Fruit fly (Drosophila melanogaster) whole organism, embryonic: ENCODE results near the gene tj.

Experiments used
- Ada2b ChIP-seq: fragments of 200-800 bp; sonication (Bioruptor generic); IDR thresholded peaks from 2 replicates; pipeline ENCODE4 v1.3.6; 2022; ENCODE audit warnings: missing biosample characterization, missing genetic modification characterization
- Bgb ChIP-seq: fragments of 200-800 bp; sonication (Bioruptor generic); IDR thresholded peaks from 2 replicates; pipeline ENCODE4 v1.3.6; 2022; ENCODE audit warnings: missing biosample characterization, missing genetic modification characterization; ENCODE audit not compliant: partially characterized antibody
- Bteb2 ChIP-seq: fragments of 200-800 bp; sonication (Bioruptor generic); optimal IDR thresholded peaks from 2 replicates; lab custom pipeline; 2016; ENCODE audit warnings: missing biosample characterization, missing genetic modification characterization
- CG10267 ChIP-seq: fragments of 200-800 bp; sonication (Bioruptor generic); optimal IDR thresholded peaks from 2 replicates; lab custom pipeline; 2018; ENCODE audit warnings: missing biosample characterization, mild to moderate bottlenecking, missing genetic modification characterization, moderate library complexity
- CG10462 ChIP-seq: fragments of 200-800 bp; sonication (Bioruptor generic); optimal IDR thresholded peaks from 2 replicates; lab custom pipeline; 2016; ENCODE audit warnings: missing biosample characterization, missing genetic modification characterization
- CG11093 ChIP-seq: fragments of 200-800 bp; sonication (Bioruptor generic); IDR thresholded peaks from 3 replicates; pipeline ENCODE4 v1.3.6; 2022; ENCODE audit warnings: missing biosample characterization, missing genetic modification characterization
- CG13624 ChIP-seq: fragments of 200-800 bp; sonication (Bioruptor generic); optimal IDR thresholded peaks from 2 replicates; lab custom pipeline; 2016; ENCODE audit warnings: missing biosample characterization, missing genetic modification characterization
- CG1603 ChIP-seq: fragments of 200-800 bp; sonication (Bioruptor generic); optimal IDR thresholded peaks from 2 replicates; lab custom pipeline; 2019; ENCODE audit warnings: missing biosample characterization, mild to moderate bottlenecking, missing genetic modification characterization, moderate library complexity
- CG30020 ChIP-seq: fragments of 200-800 bp; optimal IDR thresholded peaks from 2 replicates; lab custom pipeline; 2019; ENCODE audit warnings: missing biosample characterization, mild to moderate bottlenecking, missing genetic modification characterization, moderate library complexity
- CG31365 ChIP-seq: fragments of 200-800 bp; sonication (Bioruptor generic); optimal IDR thresholded peaks from 2 replicates; lab custom pipeline; 2018; ENCODE audit warnings: missing biosample characterization, mild to moderate bottlenecking, missing genetic modification characterization
- CG3726 ChIP-seq: fragments of 200-800 bp; sonication (Bioruptor generic); IDR thresholded peaks from 3 replicates; pipeline ENCODE4, ENCODE4 v1.3.6; 2022; ENCODE audit warnings: missing biosample characterization, missing genetic modification characterization
- CG4404 ChIP-seq: fragments of 200-800 bp; sonication (Bioruptor generic); IDR thresholded peaks from 2 replicates; pipeline ENCODE4 v1.3.6; 2022; ENCODE audit warnings: missing biosample characterization, missing genetic modification characterization
- CG7372 ChIP-seq: fragments of 200-800 bp; sonication (Bioruptor generic); IDR thresholded peaks from 2 replicates; pipeline ENCODE4 v1.3.6; 2022; ENCODE audit warnings: missing biosample characterization, missing genetic modification characterization
- CG7839 ChIP-seq: fragments of 200-800 bp; sonication (Bioruptor generic); optimal IDR thresholded peaks from 3 replicates; lab custom pipeline; 2018; ENCODE audit warnings: missing biosample characterization, mild to moderate bottlenecking, missing genetic modification characterization, moderate library complexity
- CG8290 ChIP-seq, 3 experiments: fragments of 200-800 bp; sonication (Bioruptor generic); optimal IDR thresholded peaks; 2 replicates each; lab custom pipeline; 2016 to 2019; ENCODE audit warnings: missing biosample characterization in 3 of 3, missing genetic modification characterization in 3 of 3, mild to moderate bottlenecking in 2 of 3, moderate library complexity in 1 of 3
- CG9797 ChIP-seq: fragments of 200-800 bp; sonication (Bioruptor generic); optimal IDR thresholded peaks from 3 replicates; lab custom pipeline; 2018; ENCODE audit warnings: missing biosample characterization, mild to moderate bottlenecking, missing genetic modification characterization
- Dbx ChIP-seq: fragments of 200-800 bp; sonication (Bioruptor generic); IDR thresholded peaks from 3 replicates; pipeline ENCODE4 v1.3.6; 2022; ENCODE audit warnings: missing biosample characterization, missing genetic modification characterization
- Drgx ChIP-seq: fragments of 200-800 bp; sonication (Bioruptor generic); IDR thresholded peaks from 2 replicates; pipeline ENCODE4 v1.3.6; 2022; ENCODE audit warnings: missing biosample characterization, missing genetic modification characterization
- E2f2 ChIP-seq: fragments of 200-800 bp; sonication (Bioruptor generic); IDR thresholded peaks from 2 replicates; pipeline ENCODE4 v1.3.6; 2022; ENCODE audit warnings: missing biosample characterization, missing genetic modification characterization
- HLH4C ChIP-seq: fragments of 200-800 bp; sonication (Bioruptor generic); IDR thresholded peaks from 3 replicates; pipeline ENCODE4 v1.3.6; 2022; ENCODE audit warnings: missing biosample characterization, missing genetic modification characterization; ENCODE audit not compliant: partially characterized antibody
- Hr39 ChIP-seq: fragments of >200 bp; optimal IDR thresholded peaks from 2 replicates; lab custom pipeline; 2017
- MBD-R2 ChIP-seq: fragments of 200-800 bp; sonication (Bioruptor generic); IDR thresholded peaks from 2 replicates; pipeline ENCODE4 v1.3.6; 2022; ENCODE audit warnings: missing biosample characterization, missing genetic modification characterization
- Med ChIP-seq: fragments of 200-800 bp; sonication (Bioruptor generic); peaks from one replicate; lab custom pipeline; 2016; ENCODE audit warnings: missing biosample characterization, missing genetic modification characterization, mild to moderate bottlenecking, inconsistent platforms, moderate library complexity
- Meics ChIP-seq: fragments of 200-800 bp; sonication (Bioruptor generic); optimal IDR thresholded peaks from 2 replicates; lab custom pipeline; 2017; ENCODE audit warnings: missing biosample characterization, mild to moderate bottlenecking, missing genetic modification characterization
- Nf-YB ChIP-seq: fragments of 200-800 bp; sonication (Bioruptor generic); optimal IDR thresholded peaks from 3 replicates; lab custom pipeline; 2019; ENCODE audit warnings: missing biosample characterization, mild to moderate bottlenecking, missing genetic modification characterization, moderate library complexity
- Nf-YC ChIP-seq: fragments of 200-800 bp; optimal IDR thresholded peaks from 3 replicates; lab custom pipeline; 2019; ENCODE audit warnings: missing biosample characterization, mild to moderate bottlenecking, missing genetic modification characterization, moderate library complexity
- NfI ChIP-seq: fragments of 200-800 bp; sonication (Bioruptor generic); optimal IDR thresholded peaks from 3 replicates; lab custom pipeline; 2018; ENCODE audit warnings: missing biosample characterization, mild to moderate bottlenecking, missing genetic modification characterization, moderate library complexity
- Pdp1 ChIP-seq, 2 experiments: fragments of 200-800 bp; sonication (Bioruptor generic); optimal IDR thresholded peaks; 3 replicates each; lab custom pipeline; 2016; ENCODE audit warnings: missing biosample characterization in 2 of 2, missing genetic modification characterization in 2 of 2, mild to moderate bottlenecking in 1 of 2, moderate library complexity in 1 of 2
- Scr ChIP-seq: fragments of 200-800 bp; sonication (Bioruptor generic); IDR thresholded peaks from 2 replicates; pipeline ENCODE4 v1.3.6; 2022; ENCODE audit warnings: missing biosample characterization, missing genetic modification characterization; ENCODE audit not compliant: partially characterized antibody
- Sin3A ChIP-seq: fragments of >200 bp; optimal IDR thresholded peaks from 2 replicates; lab custom pipeline; 2018
- Sry-δ ChIP-seq: fragments of 200-800 bp; sonication (Bioruptor generic); optimal IDR thresholded peaks from 2 replicates; lab custom pipeline; 2016; ENCODE audit warnings: missing biosample characterization, missing genetic modification characterization
- Stat92E ChIP-seq, 3 experiments: fragments of >200 bp in 2 of 3; fragments of 200-800 bp in 1 of 3; sonication (Bioruptor generic) in 1 of 3; optimal IDR thresholded peaks; 2 replicates each; lab custom pipeline; 2017 to 2019; ENCODE audit warnings: missing biosample characterization in 3 of 3, missing genetic modification characterization in 3 of 3, mild to moderate bottlenecking in 1 of 3, moderate library complexity in 1 of 3
- YL-1 ChIP-seq: fragments of 200-800 bp; sonication (Bioruptor generic); optimal IDR thresholded peaks from 3 replicates; lab custom pipeline; 2017; ENCODE audit warnings: missing biosample characterization, mild to moderate bottlenecking, missing genetic modification characterization
- ato ChIP-seq: fragments of 200-800 bp; sonication (Bioruptor generic); IDR thresholded peaks from 2 replicates; pipeline ENCODE4 v1.3.6; 2022; ENCODE audit warnings: missing biosample characterization, missing genetic modification characterization; ENCODE audit not compliant: partially characterized antibody
- cad ChIP-seq: fragments of >200 bp; optimal IDR thresholded peaks from 2 replicates; lab custom pipeline; 2017; ENCODE audit warnings: missing biosample characterization, missing genetic modification characterization
- chm ChIP-seq: fragments of 200-800 bp; sonication (Bioruptor generic); IDR thresholded peaks from 2 replicates; pipeline ENCODE4 v1.3.6; 2022; ENCODE audit warnings: missing biosample characterization, missing genetic modification characterization
- ci ChIP-seq: fragments of 200-800 bp; sonication (Bioruptor generic); IDR thresholded peaks from 3 replicates; pipeline ENCODE4 v1.3.6; 2022; ENCODE audit warnings: missing biosample characterization, missing genetic modification characterization
- crp ChIP-seq, 2 experiments: fragments of 200-800 bp; sonication (Bioruptor generic); optimal IDR thresholded peaks; 2 replicates in 1 of 2; 3 replicates in 1 of 2; lab custom pipeline; 2017; ENCODE audit warnings: missing biosample characterization in 2 of 2, missing genetic modification characterization in 2 of 2, mild to moderate bottlenecking in 1 of 2, moderate library complexity in 1 of 2
- dysf ChIP-seq: fragments of 200-800 bp; sonication (Bioruptor generic); IDR thresholded peaks from 3 replicates; pipeline ENCODE4 v1.3.6; 2022; ENCODE audit warnings: missing biosample characterization, missing genetic modification characterization
- fd96Cb ChIP-seq: fragments of 200-800 bp; sonication (Bioruptor generic); optimal IDR thresholded peaks from 2 replicates; lab custom pipeline; 2018; ENCODE audit warnings: missing biosample characterization, mild to moderate bottlenecking, missing genetic modification characterization, moderate library complexity
- gsb ChIP-seq: fragments of 200-800 bp; sonication (Bioruptor generic); IDR thresholded peaks from 2 replicates; pipeline ENCODE4 v1.3.6; 2022; ENCODE audit warnings: missing biosample characterization, missing genetic modification characterization
- hb ChIP-seq: fragments of 200-800 bp; sonication (Bioruptor generic); IDR thresholded peaks from 3 replicates; pipeline ENCODE4 v1.3.6; 2022; ENCODE audit warnings: missing biosample characterization, missing genetic modification characterization; ENCODE audit not compliant: partially characterized antibody
- inv ChIP-seq: fragments of 200-800 bp; sonication (Bioruptor generic); IDR thresholded peaks from 2 replicates; pipeline ENCODE4 v1.3.6; 2022; ENCODE audit warnings: missing biosample characterization, missing genetic modification characterization; ENCODE audit not compliant: partially characterized antibody
- kni ChIP-seq: fragments of 200-800 bp; sonication (Bioruptor generic); optimal IDR thresholded peaks from 3 replicates; lab custom pipeline; 2017; ENCODE audit warnings: mild to moderate bottlenecking, missing biosample characterization, missing genetic modification reagents, missing genetic modification characterization
- mld ChIP-seq: fragments of 200-800 bp; sonication (Bioruptor generic); IDR thresholded peaks from 3 replicates; pipeline ENCODE4 v1.3.6; 2022; ENCODE audit warnings: missing biosample characterization, missing genetic modification characterization; ENCODE audit not compliant: partially characterized antibody
- nau ChIP-seq: fragments of 200-800 bp; sonication (Bioruptor generic); optimal IDR thresholded peaks from 3 replicates; lab custom pipeline; 2017; ENCODE audit warnings: missing biosample characterization, mild to moderate bottlenecking, missing genetic modification characterization, missing genetic modification reagents
- pita ChIP-seq: fragments of 200-800 bp; sonication (Bioruptor generic); optimal IDR thresholded peaks from 2 replicates; lab custom pipeline; 2017; ENCODE audit warnings: missing biosample characterization, mild to moderate bottlenecking, missing genetic modification characterization
- salm ChIP-seq: fragments of 200-800 bp; sonication (Bioruptor generic); optimal IDR thresholded peaks from 2 replicates; lab custom pipeline; 2018; ENCODE audit warnings: missing biosample characterization, mild to moderate bottlenecking, missing genetic modification characterization
- tna ChIP-seq: fragments of 200-800 bp; sonication (Bioruptor generic); IDR thresholded peaks from 2 replicates; pipeline ENCODE4 v1.3.6; 2022; ENCODE audit warnings: missing biosample characterization, missing genetic modification characterization; ENCODE audit not compliant: partially characterized antibody
- usp ChIP-seq: fragments of >200 bp; optimal IDR thresholded peaks from 2 replicates; lab custom pipeline; 2017; ENCODE audit warnings: missing biosample characterization, missing genetic modification characterization

The tj gene

DNA sequence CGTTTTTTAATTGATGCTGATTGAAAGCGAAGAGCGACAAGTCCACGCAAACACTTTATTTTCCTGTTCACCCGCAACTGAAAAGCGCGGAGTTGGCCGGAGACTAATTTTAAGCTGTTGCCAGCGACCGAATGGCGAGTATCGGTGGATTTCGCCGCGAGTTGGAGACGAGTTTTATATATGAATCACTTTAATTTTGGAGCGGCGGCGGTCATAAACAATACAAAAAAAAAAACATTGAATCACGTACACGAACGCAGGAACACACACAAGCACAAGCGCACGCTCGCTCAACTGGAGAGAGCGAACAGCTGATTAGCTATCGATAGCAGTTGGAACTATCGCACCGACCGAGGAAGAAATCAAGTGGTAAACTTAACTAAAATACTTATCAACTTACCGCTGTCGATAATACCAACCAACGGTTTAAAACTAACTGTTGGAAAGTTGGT lies 37.7 kb upstream of the tj start, which contains the start of gene Pax (continued):
- TF ChIP-seq ci (GFP tag; lab: Robert Waterston, UW), result no peak
- TF ChIP-seq CG30020 (tag; lab: Kevin White, UChicago), result no peak
- no peak for TF ChIP-seq fd96Cb
- no peak for TF ChIP-seq gsb (GFP tag; lab: Robert Waterston, UW)
- TF ChIP-seq Drgx, result peak; percentile 47
- TF ChIP-seq CG9797 (GFP tag; lab: Kevin White, UChicago), result peak; percentile 41
- peak; percentile 87 for TF ChIP-seq HLH4C (GFP tag; lab: Robert Waterston, UW)
- peak; percentile 25 for TF ChIP-seq YL-1 (GFP tag; lab: Kevin White, UChicago)
- TF ChIP-seq CG8290 (GFP tag; optimal IDR thresholded peaks at IDR 0.05; lab: Kevin White, UChicago), result no peak
- TF ChIP-seq CG8290 (tag; optimal IDR thresholded peaks at IDR 0.05; lab: Kevin White, UChicago), result peak in 1 of 2 experiments; percentile 56
- TF ChIP-seq Bgb (GFP tag; lab: Robert Waterston, UW), result peak; percentile 96
- peak; percentile 75 for TF ChIP-seq CG31365 (tag; lab: Kevin White, UChicago)
- no peak for TF ChIP-seq CG3726
- TF ChIP-seq CG1603 (tag; lab: Kevin White, UChicago), result peak; percentile 67
- TF ChIP-seq Dbx (GFP tag; lab: Robert Waterston, UW), result 0 out of 3 replicates have a peak, but pooled peaks have one; percentile 18
- TF ChIP-seq tna, result peak; percentile 88
- no peak for TF ChIP-seq CG11093 (GFP tag; lab: Robert Waterston, UW)
- TF ChIP-seq Meics (GFP tag; lab: Kevin White, UChicago), result no peak
- peak; percentile 76 for TF ChIP-seq E2f2 (GFP tag; lab: Robert Waterston, UW)
- no peak for TF ChIP-seq NfI (GFP tag; lab: Kevin White, UChicago)
- TF ChIP-seq CG10462 (GFP tag; lab: Kevin White, UChicago), result no peak
- TF ChIP-seq mld (GFP tag; lab: Robert Waterston, UW), result peak; percentile 81
- TF ChIP-seq salm (tag; lab: Kevin White, UChicago), result no peak
- no peak for TF ChIP-seq cad
- TF ChIP-seq Scr (GFP tag; lab: Robert Waterston, UW), result peak; percentile 97
- TF ChIP-seq Bteb2 (GFP tag; lab: Kevin White, UChicago), result no peak
- peak; percentile 34 for TF ChIP-seq Sin3A (lab: Kevin White, UChicago)
- peak; percentile 92 for TF ChIP-seq ato (GFP tag; lab: Robert Waterston, UW)
- no peak for TF ChIP-seq CG7839
- TF ChIP-seq Sry-δ (GFP tag; lab: Kevin White, UChicago), result peak; percentile 89
- no peak for TF ChIP-seq Ada2b (GFP tag; lab: Robert Waterston, UW)
- TF ChIP-seq Stat92E (GFP tag; optimal IDR thresholded peaks at IDR 0.05; lab: Kevin White, UChicago), result peak in 1 of 3 experiments; percentile 33
- peak; percentile 34; the same call in 1 of the 2 replicates for TF ChIP-seq chm (GFP tag; lab: Robert Waterston, UW)
- no peak for TF ChIP-seq Hr39 (lab: Kevin White, UChicago)
- no peak for TF ChIP-seq CG4404 (GFP tag; lab: Robert Waterston, UW)
- no peak for TF ChIP-seq CG13624 (GFP tag; lab: Kevin White, UChicago)
- no peak for TF ChIP-seq usp (GFP tag; lab: Kevin White, UChicago)
- peak; percentile 93 for TF ChIP-seq inv
- TF ChIP-seq MBD-R2 (GFP tag; lab: Robert Waterston, UW), result peak; percentile 72
- peak; percentile 1 for TF ChIP-seq CG10267
- no peak for TF ChIP-seq dysf
- TF ChIP-seq Nf-YB (GFP tag; lab: Kevin White, UChicago), result peak; percentile 78
- TF ChIP-seq Pdp1 (GFP tag; optimal IDR thresholded peaks at IDR 0.05; lab: Kevin White, UChicago), result no peak
- peak; percentile 61 for TF ChIP-seq Med
- TF ChIP-seq pita, result peak; percentile 29
- peak; percentile 87 to 99 for TF ChIP-seq crp (GFP tag; optimal IDR thresholded peaks at IDR 0.05; lab: Kevin White, UChicago)
- peak; percentile 37 for TF ChIP-seq kni (GFP tag; lab: Kevin White, UChicago)
- TF ChIP-seq Nf-YC (tag; lab: Kevin White, UChicago), result peak; percentile 72
- TF ChIP-seq nau (GFP tag; lab: Kevin White, UChicago), result no peak
- no peak for TF ChIP-seq CG7372 (GFP tag; lab: Robert Waterston, UW)
- TF ChIP-seq hb (GFP tag; lab: Robert Waterston, UW), result peak; percentile 89
